Fruit fly (Drosophila melanogaster): Measurements from ENCODE around the gene CG1275.
A peak's percentile ranks its signal among the peaks of the same experiment; 100 is the strongest.

CG1275 gene

dm6 chr3L:2253962-2254662 is 3.1 kb downstream of the CG1275 start:
- TF ChIP-seq CG12768 (GFP tag; optimal IDR thresholded peaks at IDR 0.05) (no peak), CG33017 (tag; optimal IDR thresholded peaks at IDR 0.05) (no peak), CG5204 (GFP tag; optimal IDR thresholded peaks at IDR 0.05) (no peak), cnc (optimal IDR thresholded peaks at IDR 0.05) (no peak), CG11617 (GFP tag; optimal IDR thresholded peaks at IDR 0.05) (no peak)

- no peak for TF ChIP-seq ovo (GFP tag; optimal IDR thresholded peaks at IDR 0.05)
- TF ChIP-seq cic (GFP tag; optimal IDR thresholded peaks at IDR 0.05), result no peak
- no peak for TF ChIP-seq bab1 (GFP tag; optimal IDR thresholded peaks at IDR 0.05)
- TF ChIP-seq cnc (optimal IDR thresholded peaks at IDR 0.05), result no peak
These were observed 8.9 kb downstream of the CG1275 start, which contains the start of gene CG32305 for dm6 chr3L:2248335-2248734. TSS of gene CG32305 (plus strand) at chr3L:2248635.

- TF ChIP-seq CG7101 (tag; optimal IDR thresholded peaks at IDR 0.05) (no peak), bab1 (GFP tag; optimal IDR thresholded peaks at IDR 0.05) (peak; percentile 71)
These were observed 13.2 kb downstream of the CG1275 start, which contains the start of gene CG32301 for dm6 chr3L:2243846-2244528. TSS of gene CG32301 (plus strand) at chr3L:2244478.

dm6 chr3L:2237543-2238233 is 19.5 kb downstream of the CG1275 start, which contains the start of gene ACXD:
TSS of gene ACXD (plus strand) at chr3L:2237608.
- peak; percentile 33 for TF ChIP-seq cic (GFP tag; optimal IDR thresholded peaks at IDR 0.05)
- no peak for TF ChIP-seq ovo (GFP tag; optimal IDR thresholded peaks at IDR 0.05)
- no peak for TF ChIP-seq Crg-1 (GFP tag; optimal IDR thresholded peaks at IDR 0.05)
- no peak for TF ChIP-seq pad (GFP tag; optimal IDR thresholded peaks at IDR 0.05)
- no peak for TF ChIP-seq CG7045 (GFP tag; optimal IDR thresholded peaks at IDR 0.05)

- TF ChIP-seq CG11617 (GFP tag; optimal IDR thresholded peaks at IDR 0.05), result no peak
- no peak for TF ChIP-seq Clk (GFP tag; optimal IDR thresholded peaks at IDR 0.05)
- TF ChIP-seq tj (GFP tag; optimal IDR thresholded peaks at IDR 0.05), result no peak
- TF ChIP-seq bab1 (GFP tag; optimal IDR thresholded peaks at IDR 0.05), result peak; percentile 35
- no peak for TF ChIP-seq CG5204 (GFP tag; optimal IDR thresholded peaks at IDR 0.05)
These were observed 20.2 kb downstream of the CG1275 start, which contains the start of gene CG9018 for dm6 chr3L:2237034-2237433. TSS of gene CG9018 (minus strand) at chr3L:2237076.

DNA sequence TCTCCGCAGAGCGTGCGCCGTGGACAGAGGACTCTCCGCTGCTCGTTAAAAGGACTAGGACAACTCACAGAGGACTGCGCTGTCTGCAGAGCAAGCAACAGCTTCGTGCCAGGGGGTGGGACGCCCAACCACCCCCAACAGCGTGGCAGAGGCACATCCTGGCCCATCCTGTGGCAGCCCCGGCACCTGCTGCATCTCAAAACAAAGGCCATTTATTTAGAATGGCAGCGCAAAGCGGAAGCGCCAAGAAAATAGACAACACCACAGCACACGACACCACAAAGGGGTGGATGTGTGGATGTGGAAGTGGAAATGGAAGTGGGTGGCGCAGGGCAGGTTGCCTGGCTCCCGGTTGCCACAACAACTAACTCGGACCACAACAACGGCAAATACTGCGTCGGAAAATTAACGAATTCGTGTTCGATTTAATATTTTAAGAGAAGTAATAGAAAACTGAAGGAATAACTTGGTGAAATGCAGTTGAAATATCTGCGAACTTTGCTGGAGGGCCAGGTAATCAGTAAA is 28.0 kb downstream of the CG1275 start, which contains the start of gene Oseg2:
Gene Oseg2 (plus strand): TSS at position 475 of the 525 bp plus-strand sequence.
- TF ChIP-seq pad (GFP tag; optimal IDR thresholded peaks at IDR 0.05), result no peak
- TF ChIP-seq cnc (optimal IDR thresholded peaks at IDR 0.05), result no peak
- no peak for TF ChIP-seq CG7045 (GFP tag; optimal IDR thresholded peaks at IDR 0.05)
- TF ChIP-seq Hr96 (GFP tag; optimal IDR thresholded peaks at IDR 0.05), result no peak
- no peak for TF ChIP-seq bab1 (GFP tag; optimal IDR thresholded peaks at IDR 0.05)
- no peak for TF ChIP-seq Mnt (GFP tag; optimal IDR thresholded peaks at IDR 0.05)
- no peak for TF ChIP-seq CG12768 (GFP tag; optimal IDR thresholded peaks at IDR 0.05)
- no peak for TF ChIP-seq CG1620 (GFP tag; optimal IDR thresholded peaks at IDR 0.05)
- no peak for TF ChIP-seq ovo (GFP tag; optimal IDR thresholded peaks at IDR 0.05)
- no peak for TF ChIP-seq CG33017 (tag; optimal IDR thresholded peaks at IDR 0.05)
- TF ChIP-seq Clk (GFP tag; optimal IDR thresholded peaks at IDR 0.05), result no peak
- TF ChIP-seq Crg-1 (GFP tag; optimal IDR thresholded peaks at IDR 0.05), result no peak
- no peak for TF ChIP-seq tj (GFP tag; optimal IDR thresholded peaks at IDR 0.05)

- no peak for TF ChIP-seq CG11617 (GFP tag; optimal IDR thresholded peaks at IDR 0.05)
- peak; percentile 97 for TF ChIP-seq pad (GFP tag; optimal IDR thresholded peaks at IDR 0.05)
These were observed 28.7 kb downstream of the CG1275 start for dm6 chr3L:2228367-2229171.

- TF ChIP-seq cnc (optimal IDR thresholded peaks at IDR 0.05) (no peak), CG12768 (GFP tag; optimal IDR thresholded peaks at IDR 0.05) (no peak), pad (GFP tag; optimal IDR thresholded peaks at IDR 0.05) (no peak), ovo (GFP tag; optimal IDR thresholded peaks at IDR 0.05) (no peak), Hr96 (GFP tag; optimal IDR thresholded peaks at IDR 0.05) (no peak), cic (GFP tag; optimal IDR thresholded peaks at IDR 0.05) (no peak), CG7101 (tag; optimal IDR thresholded peaks at IDR 0.05) (no peak), CG1620 (GFP tag; optimal IDR thresholded peaks at IDR 0.05) (no peak), kay (GFP tag; ENCODE audit: borderline replicate concordance) (no peak), CG33017 (tag; optimal IDR thresholded peaks at IDR 0.05) (no peak), Clk (GFP tag; optimal IDR thresholded peaks at IDR 0.05) (no peak), bab1 (GFP tag; optimal IDR thresholded peaks at IDR 0.05) (no peak), tj (GFP tag; optimal IDR thresholded peaks at IDR 0.05) (no peak), toe (GFP tag; optimal IDR thresholded peaks at IDR 0.05) (no peak), CG5204 (GFP tag; optimal IDR thresholded peaks at IDR 0.05) (no peak), CG14711 (tag; optimal IDR thresholded peaks at IDR 0.05) (no peak), Crg-1 (GFP tag; optimal IDR thresholded peaks at IDR 0.05) (no peak), Mnt (GFP tag; optimal IDR thresholded peaks at IDR 0.05) (no peak), CG7045 (GFP tag; optimal IDR thresholded peaks at IDR 0.05) (no peak), CG11617 (GFP tag; optimal IDR thresholded peaks at IDR 0.05) (no peak)
These were observed 44.8 kb downstream of the CG1275 start, which contains the start of gene CG15878 for dm6 chr3L:2212403-2212802. TSS of gene CG15878 (minus strand) at chr3L:2212503.

Data from whole organism, adult.